Fruit fly (Drosophila melanogaster) whole organism, embryonic: ENCODE data around the gene CG7328.

Experiments
- BEAF-32 ChIP-seq: fragments of 200-800 bp; sonication (Bioruptor generic); optimal IDR thresholded peaks from 3 replicates; lab custom pipeline; 2017; ENCODE audit warnings: missing biosample characterization, missing genetic modification characterization, mild to moderate bottlenecking, moderate library complexity, missing genetic modification reagents
- CG10565 ChIP-seq: fragments of 200-800 bp; sonication (Bioruptor generic); optimal IDR thresholded peaks from 3 replicates; lab custom pipeline; 2016; ENCODE audit warnings: missing biosample characterization, mild to moderate bottlenecking, missing genetic modification characterization
- CG11247 ChIP-seq: fragments of 200-800 bp; sonication (Bioruptor generic); IDR thresholded peaks from 2 replicates; pipeline ENCODE4 v1.3.6; 2022; ENCODE audit warnings: missing biosample characterization, missing genetic modification characterization
- CG12391 ChIP-seq: fragments of 200-800 bp; sonication (Bioruptor generic); optimal IDR thresholded peaks from 3 replicates; lab custom pipeline; 2018; ENCODE audit warnings: missing biosample characterization, mild to moderate bottlenecking, missing genetic modification characterization, moderate library complexity
- CG13894 ChIP-seq: fragments of 200-800 bp; sonication (Bioruptor generic); optimal IDR thresholded peaks from 3 replicates; lab custom pipeline; 2018; ENCODE audit warnings: missing biosample characterization, mild to moderate bottlenecking, missing genetic modification characterization, moderate library complexity
- CG14667 ChIP-seq: fragments of 200-800 bp; sonication (Bioruptor generic); IDR thresholded peaks from 2 replicates; pipeline ENCODE4 v1.3.6; 2022; ENCODE audit warnings: missing biosample characterization, missing genetic modification characterization
- CG14710 ChIP-seq: fragments of 200-800 bp; sonication (Bioruptor generic); optimal IDR thresholded peaks from 3 replicates; lab custom pipeline; 2019; ENCODE audit warnings: missing biosample characterization, mild to moderate bottlenecking, missing genetic modification characterization, moderate library complexity
- CG17385 ChIP-seq: fragments of 200-800 bp; sonication (Bioruptor generic); optimal IDR thresholded peaks from 3 replicates; lab custom pipeline; 2018; ENCODE audit warnings: missing biosample characterization, mild to moderate bottlenecking, missing genetic modification characterization
- CG17612 ChIP-seq: fragments of 200-800 bp; sonication (Bioruptor generic); IDR thresholded peaks from 2 replicates; pipeline ENCODE4 v1.3.6; 2022; ENCODE audit warnings: missing biosample characterization, missing genetic modification characterization
- CG2129 ChIP-seq: fragments of 200-800 bp; sonication (Bioruptor generic); IDR thresholded peaks from 2 replicates; pipeline ENCODE4 v1.3.6; 2022; ENCODE audit warnings: missing biosample characterization, missing genetic modification characterization; ENCODE audit not compliant: partially characterized antibody
- CG3163 ChIP-seq: fragments of 200-800 bp; sonication (Bioruptor generic); optimal IDR thresholded peaks from 3 replicates; lab custom pipeline; 2016; ENCODE audit warnings: missing biosample characterization, missing genetic modification characterization
- CG34422 ChIP-seq: fragments of 200-800 bp; sonication (Bioruptor generic); IDR thresholded peaks from 3 replicates; pipeline ENCODE4 v1.3.6; 2022; ENCODE audit warnings: missing biosample characterization, missing genetic modification characterization
- CG6683 ChIP-seq: fragments of 200-800 bp; sonication (Bioruptor generic); optimal IDR thresholded peaks from 2 replicates; lab custom pipeline; 2017; ENCODE audit warnings: missing biosample characterization, mild to moderate bottlenecking, missing genetic modification characterization, missing genetic modification reagents
- CG7372 ChIP-seq: fragments of 200-800 bp; sonication (Bioruptor generic); IDR thresholded peaks from 2 replicates; pipeline ENCODE4 v1.3.6; 2022; ENCODE audit warnings: missing biosample characterization, missing genetic modification characterization
- CG7745 ChIP-seq: fragments of 200-800 bp; sonication (Bioruptor generic); optimal IDR thresholded peaks from 2 replicates; lab custom pipeline; 2018; ENCODE audit warnings: missing biosample characterization, mild to moderate bottlenecking, missing genetic modification characterization, moderate library complexity
- CG7839 ChIP-seq: fragments of 200-800 bp; sonication (Bioruptor generic); optimal IDR thresholded peaks from 3 replicates; lab custom pipeline; 2018; ENCODE audit warnings: missing biosample characterization, mild to moderate bottlenecking, missing genetic modification characterization, moderate library complexity
- CG8388 ChIP-seq: fragments of 200-800 bp; sonication (Bioruptor generic); optimal IDR thresholded peaks from 2 replicates; lab custom pipeline; 2019; ENCODE audit warnings: missing biosample characterization, mild to moderate bottlenecking, missing genetic modification characterization, moderate library complexity
- CG8765 ChIP-seq: fragments of 200-800 bp; sonication (Bioruptor generic); IDR thresholded peaks from 2 replicates; pipeline ENCODE4 v1.3.6; 2022; ENCODE audit warnings: missing biosample characterization, missing genetic modification characterization
- CG8944 ChIP-seq: fragments of 200-800 bp; sonication (Bioruptor generic); optimal IDR thresholded peaks from 3 replicates; lab custom pipeline; 2016; ENCODE audit warnings: missing biosample characterization, missing genetic modification characterization
- CG9932 ChIP-seq: fragments of 200-800 bp; sonication (Bioruptor generic); IDR thresholded peaks from 2 replicates; pipeline ENCODE4 v1.3.6; 2022; ENCODE audit warnings: missing biosample characterization, missing genetic modification characterization
- CTCF ChIP-seq: fragments of 200-800 bp; sonication (Bioruptor generic); optimal IDR thresholded peaks from 2 replicates; lab custom pipeline; 2017; ENCODE audit warnings: missing biosample characterization, mild to moderate bottlenecking, missing genetic modification characterization, moderate library complexity
- Doc3 ChIP-seq: fragments of 200-800 bp; sonication (Bioruptor generic); IDR thresholded peaks from 3 replicates; pipeline ENCODE4 v1.3.6; 2022; ENCODE audit warnings: missing biosample characterization, missing genetic modification characterization; ENCODE audit not compliant: partially characterized antibody
- Dref ChIP-seq: fragments of 200-800 bp; sonication (Bioruptor generic); IDR thresholded peaks from 2 replicates; pipeline ENCODE4 v1.3.6; 2022; ENCODE audit warnings: missing biosample characterization, missing genetic modification characterization
- E2f2 ChIP-seq: fragments of 200-800 bp; sonication (Bioruptor generic); IDR thresholded peaks from 2 replicates; pipeline ENCODE4 v1.3.6; 2022; ENCODE audit warnings: missing biosample characterization, missing genetic modification characterization
- Elba2 ChIP-seq: fragments of 200-800 bp; sonication (Bioruptor generic); optimal IDR thresholded peaks from 3 replicates; lab custom pipeline; 2016; ENCODE audit warnings: missing biosample characterization, missing genetic modification characterization
- Ets65A ChIP-seq: fragments of 200-800 bp; sonication (Bioruptor generic); peaks from one replicate; lab custom pipeline; 2016; ENCODE audit warnings: missing biosample characterization, missing genetic modification characterization
- H15 ChIP-seq: fragments of 200-800 bp; sonication (Bioruptor generic); IDR thresholded peaks from 3 replicates; pipeline ENCODE4 v1.3.6; 2022; ENCODE audit warnings: missing biosample characterization, missing genetic modification characterization
- HmgD ChIP-seq: fragments of 200-800 bp; sonication (Bioruptor generic); optimal IDR thresholded peaks from 3 replicates; lab custom pipeline; 2016; ENCODE audit warnings: missing biosample characterization, missing genetic modification characterization
- Hsf ChIP-seq: fragments of 200-800 bp; sonication (Bioruptor generic); optimal IDR thresholded peaks from 3 replicates; lab custom pipeline; 2016; ENCODE audit warnings: missing biosample characterization, missing genetic modification characterization
- NC2β ChIP-seq: fragments of 200-800 bp; sonication (Bioruptor generic); optimal IDR thresholded peaks from 2 replicates; lab custom pipeline; 2016; ENCODE audit warnings: missing biosample characterization, missing genetic modification characterization
- Sry-δ ChIP-seq: fragments of 200-800 bp; sonication (Bioruptor generic); optimal IDR thresholded peaks from 2 replicates; lab custom pipeline; 2016; ENCODE audit warnings: missing biosample characterization, missing genetic modification characterization
- ase ChIP-seq: fragments of 200-800 bp; sonication (Bioruptor generic); IDR thresholded peaks from 3 replicates; pipeline ENCODE4 v1.3.6; 2022; ENCODE audit warnings: missing biosample characterization, missing genetic modification characterization
- ato ChIP-seq: fragments of 200-800 bp; sonication (Bioruptor generic); IDR thresholded peaks from 2 replicates; pipeline ENCODE4 v1.3.6; 2022; ENCODE audit warnings: missing biosample characterization, missing genetic modification characterization; ENCODE audit not compliant: partially characterized antibody
- cad ChIP-seq: fragments of >200 bp; optimal IDR thresholded peaks from 2 replicates; lab custom pipeline; 2017; ENCODE audit warnings: missing biosample characterization, missing genetic modification characterization
- chinmo ChIP-seq: fragments of 200-800 bp; sonication (Bioruptor generic); IDR thresholded peaks from 4 replicates; pipeline ENCODE4 v1.3.6; 2022; ENCODE audit warnings: missing biosample characterization, missing genetic modification characterization; ENCODE audit not compliant: partially characterized antibody
- chm ChIP-seq: fragments of 200-800 bp; sonication (Bioruptor generic); IDR thresholded peaks from 2 replicates; pipeline ENCODE4 v1.3.6; 2022; ENCODE audit warnings: missing biosample characterization, missing genetic modification characterization
- dmrt11E ChIP-seq: fragments of 200-800 bp; sonication (Bioruptor generic); optimal IDR thresholded peaks from 3 replicates; lab custom pipeline; 2018; ENCODE audit warnings: missing biosample characterization, mild to moderate bottlenecking, missing genetic modification characterization, moderate library complexity
- fd102C ChIP-seq: fragments of 200-800 bp; sonication (Bioruptor generic); optimal IDR thresholded peaks from 2 replicates; lab custom pipeline; 2018; ENCODE audit warnings: missing biosample characterization, mild to moderate bottlenecking, missing genetic modification characterization, moderate library complexity
- gsb-n ChIP-seq: fragments of 200-800 bp; sonication (Bioruptor generic); optimal IDR thresholded peaks from 3 replicates; lab custom pipeline; 2018; ENCODE audit warnings: missing biosample characterization, mild to moderate bottlenecking, missing genetic modification characterization
- ind ChIP-seq: fragments of 200-800 bp; sonication (Bioruptor generic); optimal IDR thresholded peaks from 3 replicates; lab custom pipeline; 2016; ENCODE audit warnings: missing biosample characterization, missing genetic modification characterization
- jing ChIP-seq: fragments of 200-800 bp; sonication (Bioruptor generic); optimal IDR thresholded peaks from 2 replicates; lab custom pipeline; 2018; ENCODE audit warnings: missing biosample characterization, mild to moderate bottlenecking, missing genetic modification characterization
- lilli ChIP-seq: fragments of 200-800 bp; sonication (Bioruptor generic); optimal IDR thresholded peaks from 3 replicates; lab custom pipeline; 2016; ENCODE audit warnings: missing biosample characterization, missing genetic modification characterization
- mam ChIP-seq: fragments of 200-800 bp; sonication (Bioruptor generic); optimal IDR thresholded peaks from 3 replicates; lab custom pipeline; 2016; ENCODE audit warnings: missing biosample characterization, missing genetic modification characterization
- mirr ChIP-seq: fragments of 200-800 bp; sonication (Bioruptor generic); optimal IDR thresholded peaks from 3 replicates; lab custom pipeline; 2018; ENCODE audit warnings: missing biosample characterization, mild to moderate bottlenecking, missing genetic modification characterization
- odd ChIP-seq: fragments of 200-800 bp; sonication (Bioruptor generic); optimal IDR thresholded peaks from 2 replicates; lab custom pipeline; 2017; ENCODE audit warnings: missing biosample characterization, mild to moderate bottlenecking, missing genetic modification characterization
- org-1 ChIP-seq: fragments of 200-800 bp; sonication (Bioruptor generic); optimal IDR thresholded peaks from 2 replicates; lab custom pipeline; 2017; ENCODE audit warnings: missing biosample characterization, missing genetic modification characterization
- pros ChIP-seq: fragments of 200-800 bp; sonication (Bioruptor generic); optimal IDR thresholded peaks from 3 replicates; lab custom pipeline; 2019; ENCODE audit warnings: missing biosample characterization, mild to moderate bottlenecking, missing genetic modification characterization, moderate library complexity
- ro ChIP-seq: fragments of 200-800 bp; sonication (Bioruptor generic); IDR thresholded peaks from 2 replicates; pipeline ENCODE4 v1.3.6; 2022; ENCODE audit warnings: missing biosample characterization, missing genetic modification characterization
- sima ChIP-seq: fragments of 200-800 bp; sonication (Bioruptor generic); optimal IDR thresholded peaks from 2 replicates; lab custom pipeline; 2016; ENCODE audit warnings: missing biosample characterization, missing genetic modification characterization
- sob ChIP-seq: fragments of 200-800 bp; sonication (Bioruptor generic); IDR thresholded peaks from 2 replicates; pipeline ENCODE4 v1.3.6; 2022; ENCODE audit warnings: missing biosample characterization, missing genetic modification characterization
- tap ChIP-seq: fragments of 200-800 bp; optimal IDR thresholded peaks from 3 replicates; lab custom pipeline; 2019; ENCODE audit warnings: missing biosample characterization, mild to moderate bottlenecking, missing genetic modification characterization, moderate library complexity
- toy ChIP-seq: fragments of 200-800 bp; sonication (Bioruptor generic); IDR thresholded peaks from 2 replicates; pipeline ENCODE4 v1.3.6; 2022; ENCODE audit warnings: missing biosample characterization, missing genetic modification characterization

The CG7328 gene

dm6 chr3L:20185206-20185868 lies 44.9 kb upstream of the CG7328 start (continued):
- TF ChIP-seq Dref (GFP tag; lab: Robert Waterston, UW) (no peak), Doc3 (GFP tag; lab: Robert Waterston, UW) (no peak), Hsf (GFP tag; lab: Kevin White, UChicago) (peak; percentile 71), CG8388 (GFP tag; lab: Kevin White, UChicago) (peak; percentile 12), mam (no peak), ind (GFP tag; lab: Kevin White, UChicago) (peak; percentile 51), CG11247 (GFP tag; lab: Robert Waterston, UW) (no peak), sob (GFP tag; lab: Robert Waterston, UW) (peak; percentile 44; the same call in 1 of the 2 replicates), pros (GFP tag; lab: Kevin White, UChicago) (no peak), tap (no peak), CG14667 (no peak), chm (GFP tag; lab: Robert Waterston, UW) (no peak), CG34422 (peak; percentile 48; the same call in 1 of the 3 replicates), org-1 (GFP tag; lab: Kevin White, UChicago) (peak; percentile 59), toy (GFP tag; lab: Robert Waterston, UW) (no peak), dmrt11E (tag; lab: Kevin White, UChicago) (no peak), Ets65A (GFP tag; lab: Kevin White, UChicago) (peak; percentile 78), CG13894 (tag; lab: Kevin White, UChicago) (peak; percentile 56), Sry-δ (GFP tag; lab: Kevin White, UChicago) (no peak), CG8765 (no peak), ro (GFP tag; lab: Robert Waterston, UW) (no peak), H15 (GFP tag; lab: Robert Waterston, UW) (no peak), chinmo (GFP tag; lab: Robert Waterston, UW) (no peak), sima (GFP tag; lab: Kevin White, UChicago) (no peak), fd102C (GFP tag; lab: Kevin White, UChicago) (no peak), CG2129 (no peak), CG7745 (tag; lab: Kevin White, UChicago) (no peak), Elba2 (GFP tag; lab: Kevin White, UChicago) (no peak), NC2β (no peak), ase (no peak), ato (GFP tag; lab: Robert Waterston, UW) (no peak), CTCF (GFP tag; lab: Kevin White, UChicago) (no peak), CG17612 (GFP tag; lab: Robert Waterston, UW) (no peak), CG14710 (tag; lab: Kevin White, UChicago) (no peak), CG3163 (GFP tag; lab: Kevin White, UChicago) (no peak), jing (GFP tag; lab: Kevin White, UChicago) (no peak), gsb-n (tag; lab: Kevin White, UChicago) (no peak), HmgD (GFP tag; lab: Kevin White, UChicago) (no peak), CG7372 (GFP tag; lab: Robert Waterston, UW) (no peak), odd (GFP tag; lab: Kevin White, UChicago) (peak; percentile 29), E2f2 (GFP tag; lab: Robert Waterston, UW) (peak; percentile 44), CG8944 (GFP tag; lab: Kevin White, UChicago) (no peak), mirr (GFP tag; lab: Kevin White, UChicago) (no peak), CG12391 (tag; lab: Kevin White, UChicago) (peak; percentile 60), CG6683 (peak; percentile 0), CG17385 (GFP tag; lab: Kevin White, UChicago) (peak; percentile 56), CG10565 (no peak), CG7839 (tag; lab: Kevin White, UChicago) (peak; percentile 75), lilli (GFP tag; lab: Kevin White, UChicago) (peak; percentile 79), CG9932 (GFP tag; lab: Robert Waterston, UW) (peak; percentile 61), cad (no peak), BEAF-32 (no peak)
